Worm (Caenorhabditis elegans): ENCODE results near the gene C04F5.9.

C04F5.9 gene

DNA sequence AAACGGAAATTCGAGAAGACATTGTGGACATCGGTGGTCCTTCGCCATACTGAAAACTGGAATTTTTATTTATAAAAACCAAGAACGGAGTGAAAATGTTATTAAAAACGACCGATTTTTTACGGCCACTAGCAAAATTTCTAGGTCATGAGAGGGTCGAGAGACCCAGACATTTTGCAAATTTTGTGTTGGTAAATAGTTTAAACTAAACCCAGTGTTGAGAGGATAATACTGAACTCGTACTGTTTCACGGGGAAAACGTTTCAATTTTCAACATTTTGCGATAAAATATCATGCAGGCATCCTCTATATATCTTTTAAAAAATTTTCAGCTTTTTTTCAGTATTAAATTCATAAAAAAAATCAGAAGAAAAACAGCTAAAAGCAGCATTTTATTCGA lies at the start of gene C04F5.9:
Gene C04F5.9 (minus strand): TSS at position 101 of the 400 bp plus-strand sequence.
- no peak for TF ChIP-seq rnt-1 (tag; optimal IDR thresholded peaks at IDR 0.05)
- TF ChIP-seq unc-3 (GFP tag; conservative IDR thresholded peaks at IDR 0.05), result no peak
- no peak for TF ChIP-seq unc-3 (tag; optimal IDR thresholded peaks at IDR 0.05)
- no peak for TF ChIP-seq pros-1 (tag; optimal IDR thresholded peaks at IDR 0.05)
- TF ChIP-seq tbx-2 (tag; optimal IDR thresholded peaks at IDR 0.05), result no peak
- TF ChIP-seq ahr-1 (tag; optimal IDR thresholded peaks at IDR 0.05), result no peak
- no peak for TF ChIP-seq ref-2 (tag; optimal IDR thresholded peaks at IDR 0.05)
- TF ChIP-seq pat-9 (tag; optimal IDR thresholded peaks at IDR 0.05), result no peak
- no peak for TF ChIP-seq madf-2 (tag; optimal IDR thresholded peaks at IDR 0.05)
- TF ChIP-seq dmd-4 (tag; optimal IDR thresholded peaks at IDR 0.05; ENCODE audit: borderline replicate concordance), result no peak
- TF ChIP-seq elt-4 (tag; optimal IDR thresholded peaks at IDR 0.05), result no peak
- no peak for TF ChIP-seq unc-55 (GFP tag; optimal IDR thresholded peaks at IDR 0.05)
- no peak for TF ChIP-seq nhr-11 (tag; optimal IDR thresholded peaks at IDR 0.05)
- no peak for TF ChIP-seq zip-5 (tag; optimal IDR thresholded peaks at IDR 0.05)
- TF ChIP-seq sox-2 (GFP tag; IDR thresholded peaks at IDR 0.05), result no peak
- TF ChIP-seq ceh-34 (tag; optimal IDR thresholded peaks at IDR 0.05), result no peak

DNA sequence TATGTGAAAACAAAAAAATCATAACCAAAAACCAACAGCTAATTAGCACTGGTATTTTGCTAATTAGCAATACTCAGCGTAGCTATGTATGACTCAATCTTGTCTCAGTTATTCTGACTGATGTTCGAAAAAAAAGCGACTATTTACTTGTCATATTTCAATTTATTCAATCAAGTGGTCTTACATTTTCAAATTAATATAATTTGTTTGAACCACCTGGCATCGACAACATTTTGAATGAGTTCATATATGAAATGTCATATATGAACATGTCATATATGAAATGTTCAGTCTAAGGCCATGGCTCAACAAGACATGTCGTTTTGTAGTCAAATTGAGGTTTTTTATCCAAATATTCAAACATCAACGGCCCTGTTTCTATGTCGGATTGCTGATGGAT lies 46.4 kb upstream of the C04F5.9 start, which contains the start of gene srw-140:
Gene srw-140 (plus strand): TSS at position 301 of the 400 bp plus-strand sequence.
- TF ChIP-seq K02D7.2 (tag; optimal IDR thresholded peaks at IDR 0.05) (no peak), dve-1 (tag; optimal IDR thresholded peaks at IDR 0.05) (no peak), F13H6.1 (tag; optimal IDR thresholded peaks at IDR 0.05) (no peak), ets-4 (tag; optimal IDR thresholded peaks at IDR 0.05) (no peak), lin-11 (tag; optimal IDR thresholded peaks at IDR 0.05) (no peak), unc-3 (GFP tag; conservative IDR thresholded peaks at IDR 0.05) (no peak), unc-3 (tag; optimal IDR thresholded peaks at IDR 0.05) (no peak), ahr-1 (tag; optimal IDR thresholded peaks at IDR 0.05) (no peak), sox-4 (tag; optimal IDR thresholded peaks at IDR 0.05) (no peak), elt-2 (tag; optimal IDR thresholded peaks at IDR 0.05) (no peak), ceh-14 (tag; optimal IDR thresholded peaks at IDR 0.05) (no peak), T23F11.4 (GFP tag; optimal IDR thresholded peaks at IDR 0.05) (no peak), syd-9 (tag; optimal IDR thresholded peaks at IDR 0.05) (no peak)

ce11 chrV:5164682-5165081 lies 45.7 kb upstream of the C04F5.9 start, which contains the start of gene abu-7:
Gene abu-7 (minus strand): TSS chrV:5164782.
- TF ChIP-seq ahr-1 (tag; optimal IDR thresholded peaks at IDR 0.05), result no peak
- no peak for TF ChIP-seq ceh-24 (tag; optimal IDR thresholded peaks at IDR 0.05)
- no peak for TF ChIP-seq unc-55 (GFP tag; optimal IDR thresholded peaks at IDR 0.05)
- no peak for TF ChIP-seq fkh-10 (GFP tag; optimal IDR thresholded peaks at IDR 0.05)
- TF ChIP-seq C08G9.2 (tag; optimal IDR thresholded peaks at IDR 0.05), result no peak
- no peak for TF ChIP-seq rnt-1 (tag; optimal IDR thresholded peaks at IDR 0.05)
- no peak for TF ChIP-seq ceh-18 (tag; optimal IDR thresholded peaks at IDR 0.05)
- TF ChIP-seq ama-1 (optimal IDR thresholded peaks at IDR 0.05), result no peak
- TF ChIP-seq fkh-6 (tag; optimal IDR thresholded peaks at IDR 0.05), result no peak
- no peak for TF ChIP-seq nhr-11 (tag; optimal IDR thresholded peaks at IDR 0.05)
- no peak for TF ChIP-seq ceh-45 (GFP tag; IDR thresholded peaks at IDR 0.05)
- TF ChIP-seq elt-4 (tag; optimal IDR thresholded peaks at IDR 0.05), result no peak
- no peak for TF ChIP-seq hlh-30 (tag; optimal IDR thresholded peaks at IDR 0.05; ENCODE audit: insufficient read depth)
- TF ChIP-seq K02D7.2 (tag; optimal IDR thresholded peaks at IDR 0.05), result no peak

DNA sequence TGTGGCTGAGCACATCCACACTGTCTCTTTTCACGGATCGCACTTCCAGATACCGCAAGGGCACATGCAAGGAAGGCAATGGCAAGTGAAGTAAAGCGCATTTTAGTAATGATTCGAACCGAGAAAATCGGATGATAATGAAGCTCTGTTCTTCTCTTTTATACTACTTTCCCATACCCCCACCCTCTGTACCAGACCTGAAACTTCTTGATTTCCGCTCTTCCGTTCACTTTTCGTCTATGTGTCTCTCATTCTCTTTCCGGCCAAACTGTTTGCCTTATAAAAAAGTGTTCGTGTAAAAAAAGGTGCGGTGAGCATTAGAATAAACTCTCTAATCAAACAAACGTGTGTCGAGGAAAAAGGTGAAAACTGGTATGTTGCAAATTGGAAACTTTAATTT lies 42.8 kb upstream of the C04F5.9 start, which contains the start of gene abu-6:
Gene abu-6 (minus strand): TSS at position 101 of the 400 bp plus-strand sequence.
- no peak for TF ChIP-seq ama-1 (optimal IDR thresholded peaks at IDR 0.05)
- no peak for TF ChIP-seq ceh-6 (GFP tag; optimal IDR thresholded peaks at IDR 0.05)
- TF ChIP-seq sox-4 (tag; optimal IDR thresholded peaks at IDR 0.05), result no peak
- no peak for TF ChIP-seq ceh-22 (tag; optimal IDR thresholded peaks at IDR 0.05)
- no peak for TF ChIP-seq tbx-2 (tag; optimal IDR thresholded peaks at IDR 0.05)
- no peak for TF ChIP-seq ceh-45 (GFP tag; IDR thresholded peaks at IDR 0.05)
- TF ChIP-seq zip-5 (tag; optimal IDR thresholded peaks at IDR 0.05), result no peak
- TF ChIP-seq dve-1 (tag; optimal IDR thresholded peaks at IDR 0.05), result no peak
- TF ChIP-seq npax-4 (tag; optimal IDR thresholded peaks at IDR 0.05), result no peak
- TF ChIP-seq odd-2 (tag; optimal IDR thresholded peaks at IDR 0.05), result no peak
- no peak for TF ChIP-seq ceh-31 (tag; optimal IDR thresholded peaks at IDR 0.05)
- no peak for TF ChIP-seq unc-3 (GFP tag; conservative IDR thresholded peaks at IDR 0.05)
- TF ChIP-seq unc-3 (tag; optimal IDR thresholded peaks at IDR 0.05), result no peak
- no peak for TF ChIP-seq ceh-24 (tag; optimal IDR thresholded peaks at IDR 0.05)
- no peak for TF ChIP-seq elt-2 (tag; optimal IDR thresholded peaks at IDR 0.05)
